Fruit fly (Drosophila melanogaster) S2 (cell line): Measurements from ENCODE around the gene ver.

Experiments
- CG8478 ChIP-seq: fragments of >200 bp; optimal IDR thresholded peaks from 2 replicates; lab custom pipeline; 2018
- CTCF ChIP-seq, 2 experiments: fragments of >200 bp; optimal IDR thresholded peaks; 2 replicates each; lab custom pipeline; 2018

dm6 chr3L:12501249-12501648 is 22.5 kb upstream of the ver start, which contains the start of the genes CG10638 and CG10681:
- TF ChIP-seq CG8478 (no peak), CTCF (optimal IDR thresholded peaks at IDR 0.05; lab: Kevin White, UChicago) (no peak)
